Fruit fly (Drosophila melanogaster) whole organism, embryonic: ENCODE measurements around the gene CG3918.

Experiments
- Blimp-1 ChIP-seq: fragments of 200-800 bp; sonication (Bioruptor generic); optimal IDR thresholded peaks from 3 replicates; lab custom pipeline; 2018; ENCODE audit warnings: missing biosample characterization, missing genetic modification characterization, mild to moderate bottlenecking, moderate library complexity, missing genetic modification reagents
- CG10274 ChIP-seq: fragments of 200-800 bp; sonication (Bioruptor generic); optimal IDR thresholded peaks from 3 replicates; lab custom pipeline; 2017; ENCODE audit warnings: missing biosample characterization, mild to moderate bottlenecking, missing genetic modification characterization
- CG14441 ChIP-seq: fragments of 200-800 bp; sonication (Bioruptor generic); IDR thresholded peaks from 2 replicates; pipeline ENCODE4 v1.3.6; 2022; ENCODE audit warnings: missing biosample characterization, missing genetic modification characterization
- CG15011 ChIP-seq: fragments of 200-800 bp; sonication (Bioruptor generic); optimal IDR thresholded peaks from 3 replicates; lab custom pipeline; 2018; ENCODE audit warnings: missing biosample characterization, mild to moderate bottlenecking, missing genetic modification characterization
- CG15514 ChIP-seq: fragments of 200-800 bp; sonication (Bioruptor generic); optimal IDR thresholded peaks from 3 replicates; lab custom pipeline; 2017; ENCODE audit warnings: missing biosample characterization, missing genetic modification characterization, mild to moderate bottlenecking, moderate library complexity, missing genetic modification reagents
- CG17359 ChIP-seq: fragments of 200-800 bp; sonication (Bioruptor generic); optimal IDR thresholded peaks from 3 replicates; lab custom pipeline; 2018; ENCODE audit warnings: missing biosample characterization, mild to moderate bottlenecking, missing genetic modification characterization, moderate library complexity
- CG2712 ChIP-seq: fragments of 200-800 bp; optimal IDR thresholded peaks from 3 replicates; lab custom pipeline; 2019; ENCODE audit warnings: missing biosample characterization, mild to moderate bottlenecking, missing genetic modification characterization, moderate library complexity
- CG2875 ChIP-seq: fragments of 200-800 bp; sonication (Bioruptor generic); optimal IDR thresholded peaks from 2 replicates; lab custom pipeline; 2017; ENCODE audit warnings: missing biosample characterization, mild to moderate bottlenecking, missing genetic modification characterization, missing genetic modification reagents
- CG31365 ChIP-seq: fragments of 200-800 bp; sonication (Bioruptor generic); optimal IDR thresholded peaks from 2 replicates; lab custom pipeline; 2018; ENCODE audit warnings: missing biosample characterization, mild to moderate bottlenecking, missing genetic modification characterization
- CG3281 ChIP-seq: fragments of 200-800 bp; sonication (Bioruptor generic); optimal IDR thresholded peaks from 3 replicates; lab custom pipeline; 2017; ENCODE audit warnings: missing biosample characterization, mild to moderate bottlenecking, missing genetic modification characterization
- CG33213 ChIP-seq: fragments of 200-800 bp; sonication (Bioruptor generic); optimal IDR thresholded peaks from 3 replicates; lab custom pipeline; 2016; ENCODE audit warnings: missing biosample characterization, missing genetic modification characterization
- CG3847 ChIP-seq: fragments of 200-800 bp; sonication (Bioruptor generic); IDR thresholded peaks from 2 replicates; pipeline ENCODE4 v1.3.6; 2022; ENCODE audit warnings: missing biosample characterization, missing genetic modification characterization
- CG8089 ChIP-seq: fragments of 200-800 bp; sonication (Bioruptor generic); optimal IDR thresholded peaks from 3 replicates; lab custom pipeline; 2016; ENCODE audit warnings: missing biosample characterization, missing genetic modification characterization
- CG8765 ChIP-seq: fragments of 200-800 bp; sonication (Bioruptor generic); IDR thresholded peaks from 2 replicates; pipeline ENCODE4 v1.3.6; 2022; ENCODE audit warnings: missing biosample characterization, missing genetic modification characterization
- CG9609 ChIP-seq: fragments of 200-800 bp; sonication (Bioruptor generic); optimal IDR thresholded peaks from 3 replicates; lab custom pipeline; 2016; ENCODE audit warnings: missing biosample characterization, missing genetic modification characterization
- CkIIα-i1 ChIP-seq: fragments of 200-800 bp; sonication (Bioruptor generic); IDR thresholded peaks from 2 replicates; pipeline ENCODE4 v1.3.6; 2022; ENCODE audit warnings: missing biosample characterization, missing genetic modification characterization
- D19B ChIP-seq: fragments of 200-800 bp; sonication (Bioruptor generic); optimal IDR thresholded peaks from 2 replicates; lab custom pipeline; 2017; ENCODE audit warnings: missing biosample characterization, mild to moderate bottlenecking, missing genetic modification characterization
- E2f1 ChIP-seq: fragments of 200-800 bp; sonication (Bioruptor generic); IDR thresholded peaks from 2 replicates; pipeline ENCODE4 v1.3.6; 2022; ENCODE audit warnings: missing biosample characterization, missing genetic modification characterization
- Fer2 ChIP-seq: fragments of 200-800 bp; sonication (Bioruptor generic); optimal IDR thresholded peaks from 2 replicates; lab custom pipeline; 2018; ENCODE audit warnings: missing biosample characterization, mild to moderate bottlenecking, missing genetic modification characterization, moderate library complexity
- HmgZ ChIP-seq: fragments of 200-800 bp; sonication (Bioruptor generic); optimal IDR thresholded peaks from 2 replicates; lab custom pipeline; 2018; ENCODE audit warnings: missing biosample characterization, mild to moderate bottlenecking, missing genetic modification characterization
- Hmx ChIP-seq: fragments of 200-800 bp; sonication (Bioruptor generic); optimal IDR thresholded peaks from 2 replicates; lab custom pipeline; 2016; ENCODE audit warnings: missing biosample characterization, missing genetic modification characterization
- Hr39 ChIP-seq: fragments of >200 bp; optimal IDR thresholded peaks from 2 replicates; lab custom pipeline; 2017
- Jarid2 ChIP-seq: fragments of 200-800 bp; sonication (Bioruptor generic); optimal IDR thresholded peaks from 3 replicates; lab custom pipeline; 2017; ENCODE audit warnings: mild to moderate bottlenecking, missing biosample characterization, missing genetic modification reagents, missing genetic modification characterization
- Mad ChIP-seq: fragments of 200-800 bp; sonication (Bioruptor generic); optimal IDR thresholded peaks from 2 replicates; lab custom pipeline; 2016; ENCODE audit warnings: missing biosample characterization, missing genetic modification characterization
- Neu2 ChIP-seq: fragments of 200-800 bp; sonication (Bioruptor generic); optimal IDR thresholded peaks from 3 replicates; lab custom pipeline; 2016; ENCODE audit warnings: missing biosample characterization, missing genetic modification characterization, borderline replicate concordance
- Pdp1 ChIP-seq, 2 experiments: fragments of 200-800 bp; sonication (Bioruptor generic); optimal IDR thresholded peaks; 3 replicates each; lab custom pipeline; 2016; ENCODE audit warnings: missing biosample characterization in 2 of 2, missing genetic modification characterization in 2 of 2, mild to moderate bottlenecking in 1 of 2, moderate library complexity in 1 of 2
- Poxn ChIP-seq: fragments of 200-800 bp; sonication (Bioruptor generic); IDR thresholded peaks from 2 replicates; pipeline ENCODE4 v1.3.6; 2022; ENCODE audit warnings: missing biosample characterization, missing genetic modification characterization
- Sox100B ChIP-seq: fragments of 200-800 bp; sonication (Bioruptor generic); optimal IDR thresholded peaks from 3 replicates; lab custom pipeline; 2018; ENCODE audit warnings: missing biosample characterization, mild to moderate bottlenecking, missing genetic modification characterization
- amos ChIP-seq: fragments of 200-800 bp; sonication (Bioruptor generic); IDR thresholded peaks from 2 replicates; pipeline ENCODE4 v1.3.6; 2022; ENCODE audit warnings: missing biosample characterization, missing genetic modification characterization; ENCODE audit not compliant: partially characterized antibody
- aop ChIP-seq: fragments of 200-800 bp; sonication (Bioruptor generic); IDR thresholded peaks from 2 replicates; pipeline ENCODE4 v1.3.6; 2022; ENCODE audit warnings: missing biosample characterization, missing genetic modification characterization
- crc ChIP-seq: fragments of 200-800 bp; sonication (Bioruptor generic); optimal IDR thresholded peaks from 2 replicates; lab custom pipeline; 2016; ENCODE audit warnings: missing biosample characterization, missing genetic modification characterization
- ems ChIP-seq: fragments of 200-800 bp; sonication (Bioruptor generic); optimal IDR thresholded peaks from 3 replicates; lab custom pipeline; 2016; ENCODE audit warnings: missing biosample characterization, missing genetic modification characterization
- esg ChIP-seq: fragments of 200-800 bp; sonication (Bioruptor generic); conservative IDR thresholded peaks from 2 replicates; pipeline ENCODE4 v1.3.6; 2022; ENCODE audit warnings: missing biosample characterization, missing genetic modification characterization
- eve ChIP-seq, 2 experiments: fragments of >200 bp; optimal IDR thresholded peaks; 2 replicates each; lab custom pipeline; 2017; ENCODE audit warnings: missing biosample characterization in 2 of 2, missing genetic modification characterization in 2 of 2
- ewg ChIP-seq: fragments of 200-800 bp; sonication (Bioruptor generic); optimal IDR thresholded peaks from 3 replicates; lab custom pipeline; 2017; ENCODE audit warnings: mild to moderate bottlenecking, missing biosample characterization, missing genetic modification reagents, missing genetic modification characterization
- gcm ChIP-seq: fragments of 200-800 bp; sonication (Bioruptor generic); optimal IDR thresholded peaks from 2 replicates; lab custom pipeline; 2019; ENCODE audit warnings: missing biosample characterization, mild to moderate bottlenecking, missing genetic modification characterization, moderate library complexity
- gem ChIP-seq: fragments of 200-800 bp; sonication (Bioruptor generic); optimal IDR thresholded peaks from 2 replicates; lab custom pipeline; 2019; ENCODE audit warnings: missing biosample characterization, mild to moderate bottlenecking, missing genetic modification characterization, moderate library complexity
- grau ChIP-seq: fragments of 200-800 bp; optimal IDR thresholded peaks from 3 replicates; lab custom pipeline; 2019; ENCODE audit warnings: missing biosample characterization, mild to moderate bottlenecking, missing genetic modification characterization, moderate library complexity
- gro ChIP-seq: fragments of 200-800 bp; sonication (Bioruptor generic); optimal IDR thresholded peaks from 2 replicates; lab custom pipeline; 2016; ENCODE audit warnings: missing biosample characterization, missing genetic modification characterization
- gt ChIP-seq: fragments of 200-800 bp; sonication (Bioruptor generic); IDR thresholded peaks from 2 replicates; pipeline ENCODE4 v1.3.6; 2022; ENCODE audit warnings: missing biosample characterization, missing genetic modification characterization
- h ChIP-seq: fragments of >200 bp; optimal IDR thresholded peaks from 2 replicates; lab custom pipeline; 2017
- hb ChIP-seq: fragments of 200-800 bp; sonication (Bioruptor generic); IDR thresholded peaks from 3 replicates; pipeline ENCODE4 v1.3.6; 2022; ENCODE audit warnings: missing biosample characterization, missing genetic modification characterization; ENCODE audit not compliant: partially characterized antibody
- kay ChIP-seq: fragments of 200-800 bp; sonication (Bioruptor generic); optimal IDR thresholded peaks from 2 replicates; lab custom pipeline; 2016; ENCODE audit warnings: missing biosample characterization, missing genetic modification characterization
- sens ChIP-seq: fragments of 200-800 bp; sonication (Bioruptor generic); peaks from one replicate; lab custom pipeline; 2016; ENCODE audit warnings: missing biosample characterization, missing genetic modification characterization
- sens-2 ChIP-seq: fragments of 200-800 bp; sonication (Bioruptor generic); IDR thresholded peaks from 2 replicates; pipeline ENCODE4 v1.3.6; 2022; ENCODE audit warnings: missing biosample characterization, missing genetic modification characterization
- slp2 ChIP-seq: fragments of 200-800 bp; sonication (Bioruptor generic); optimal IDR thresholded peaks from 2 replicates; lab custom pipeline; 2016; ENCODE audit warnings: missing biosample characterization, missing genetic modification characterization
- sug ChIP-seq: fragments of 200-800 bp; optimal IDR thresholded peaks from 2 replicates; lab custom pipeline; 2019; ENCODE audit warnings: missing biosample characterization, mild to moderate bottlenecking, missing genetic modification characterization, moderate library complexity
- tio ChIP-seq: fragments of 200-800 bp; sonication (Bioruptor generic); optimal IDR thresholded peaks from 2 replicates; lab custom pipeline; 2017; ENCODE audit warnings: missing biosample characterization, missing genetic modification characterization, inconsistent platforms
- ttk ChIP-seq: fragments of 200-800 bp; sonication (Bioruptor generic); IDR thresholded peaks from 2 replicates; pipeline ENCODE4 v2.1.2; 2022; ENCODE audit warnings: missing biosample characterization, missing genetic modification characterization
- unc-4 ChIP-seq: fragments of 200-800 bp; sonication (Bioruptor generic); IDR thresholded peaks from 2 replicates; pipeline ENCODE4 v1.3.6; 2022; ENCODE audit warnings: missing biosample characterization, missing genetic modification characterization; ENCODE audit not compliant: partially characterized antibody

Gene CG3918

DNA sequence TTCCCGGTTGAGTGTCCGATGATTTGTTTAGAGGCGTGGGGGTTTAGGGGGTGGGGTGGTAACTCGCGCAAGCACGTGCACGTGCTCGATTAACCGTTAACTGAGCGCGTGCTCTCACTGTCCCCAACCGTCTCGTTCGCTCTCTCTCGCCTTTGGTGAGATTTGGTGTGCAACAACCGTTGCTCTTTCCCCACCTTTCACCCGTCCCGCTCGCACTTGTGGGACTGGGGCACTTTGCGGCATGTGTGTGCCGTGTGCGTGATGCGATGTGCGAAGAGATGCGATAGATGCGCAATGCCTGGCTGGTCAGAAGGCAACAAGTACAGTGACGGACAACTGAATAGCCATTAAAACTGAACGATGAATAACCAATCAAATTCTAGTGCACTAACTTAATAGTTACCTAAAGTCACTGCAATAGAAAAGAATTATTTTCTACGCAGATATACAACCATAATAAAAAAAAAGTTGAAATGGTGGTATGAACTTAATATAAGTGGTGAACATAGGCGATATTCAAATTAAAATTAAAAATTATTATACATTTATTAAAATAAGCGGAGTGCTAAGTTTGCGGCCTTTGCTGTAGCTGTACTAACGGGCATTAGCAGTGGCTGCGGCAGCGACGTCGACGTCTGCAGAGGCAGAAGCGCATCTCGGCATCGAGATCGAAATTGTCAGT is 47.1 kb downstream of the CG3918 start (continued):
- peak; percentile 83 for TF ChIP-seq tio
- TF ChIP-seq ems (GFP tag; lab: Kevin White, UChicago), result peak; percentile 9
- no peak for TF ChIP-seq amos
- no peak for TF ChIP-seq Poxn (GFP tag; lab: Robert Waterston, UW)
- TF ChIP-seq CG9609 (GFP tag; lab: Kevin White, UChicago), result no peak
- peak; percentile 51 for TF ChIP-seq CG31365 (tag; lab: Kevin White, UChicago)
- no peak for TF ChIP-seq hb (GFP tag; lab: Robert Waterston, UW)
- TF ChIP-seq sug, result peak; percentile 76
- TF ChIP-seq CG33213 (GFP tag; lab: Kevin White, UChicago), result no peak
- peak; percentile 6 for TF ChIP-seq Mad
- TF ChIP-seq gro (GFP tag; lab: Kevin White, UChicago), result no peak
- TF ChIP-seq crc (GFP tag; lab: Kevin White, UChicago), result no peak
- TF ChIP-seq gem (tag; lab: Kevin White, UChicago), result peak; percentile 95
- peak in 1 of 2 experiments; percentile 94 for TF ChIP-seq eve (GFP tag; optimal IDR thresholded peaks at IDR 0.05; lab: Kevin White, UChicago)
- TF ChIP-seq HmgZ, result peak; percentile 59
- TF ChIP-seq aop (GFP tag; lab: Robert Waterston, UW), result no peak
- TF ChIP-seq ttk (GFP tag; lab: Robert Waterston, UW), result peak; percentile 77
- peak; percentile 31; the same call in 1 of the 2 replicates for TF ChIP-seq CG8765 (GFP tag; lab: Robert Waterston, UW)
- peak; percentile 96 for TF ChIP-seq CG2712 (tag; lab: Kevin White, UChicago)
- peak; percentile 60 for TF ChIP-seq kay
- peak; percentile 95 for TF ChIP-seq Sox100B (GFP tag; lab: Kevin White, UChicago)
- no peak for TF ChIP-seq h (lab: Kevin White, UChicago)
- TF ChIP-seq CG3281, result peak; percentile 82
- TF ChIP-seq CG15011, result peak; percentile 79
- no peak for TF ChIP-seq Hmx (GFP tag; lab: Kevin White, UChicago)
- TF ChIP-seq Jarid2, result peak; percentile 62
- TF ChIP-seq slp2 (GFP tag; lab: Kevin White, UChicago), result peak; percentile 35
- TF ChIP-seq CG15514 (GFP tag; lab: Kevin White, UChicago), result peak; percentile 49
- peak; percentile 82 for TF ChIP-seq esg
- TF ChIP-seq Neu2 (GFP tag; lab: Kevin White, UChicago), result no peak
- TF ChIP-seq Fer2 (tag; lab: Kevin White, UChicago), result peak; percentile 62
- peak; percentile 90 for TF ChIP-seq grau
- peak; percentile 92 for TF ChIP-seq gcm (GFP tag; lab: Kevin White, UChicago)
- TF ChIP-seq ewg (GFP tag; lab: Kevin White, UChicago), result peak; percentile 81
- TF ChIP-seq Blimp-1 (GFP tag; lab: Kevin White, UChicago), result peak; percentile 89

dm6 chrX:6573799-6574198 is 49.5 kb downstream of the CG3918 start:
- TF ChIP-seq Pdp1 (GFP tag; optimal IDR thresholded peaks at IDR 0.05; lab: Kevin White, UChicago) (peak in 1 of 2 experiments; percentile 3), sens (peak; percentile 31), unc-4 (no peak)

dm6 chrX:6574488-6574887 is 50.2 kb downstream of the CG3918 start:
- TF ChIP-seq sens-2 (GFP tag; lab: Robert Waterston, UW), result 0 out of 2 replicates have a peak, but pooled peaks have one; percentile 23
- TF ChIP-seq CG10274 (GFP tag; lab: Kevin White, UChicago), result no peak
- no peak for TF ChIP-seq CG8089
- no peak for TF ChIP-seq CG2875
- TF ChIP-seq CG17359 (tag; lab: Kevin White, UChicago), result peak; percentile 33
- TF ChIP-seq Hr39 (lab: Kevin White, UChicago), result no peak
- no peak for TF ChIP-seq CkIIα-i1
- TF ChIP-seq E2f1 (GFP tag; lab: Robert Waterston, UW), result peak; percentile 54; the same call in 1 of the 2 replicates
- peak; percentile 35; the same call in 1 of the 2 replicates for TF ChIP-seq CG3847 (GFP tag; lab: Robert Waterston, UW)
- TF ChIP-seq CG14441 (GFP tag; lab: Robert Waterston, UW), result peak; percentile 39; the same call in 1 of the 2 replicates
- peak; percentile 9 for TF ChIP-seq CG15514 (GFP tag; lab: Kevin White, UChicago)
- TF ChIP-seq gt (GFP tag; lab: Robert Waterston, UW), result no peak
- no peak for TF ChIP-seq D19B (GFP tag; lab: Kevin White, UChicago)
